Worm (Caenorhabditis elegans) whole organism, L2 larva: Measurements from ENCODE around the gene ZK1098.3.

Source experiments
- alr-1 ChIP-seq: fragments of 150-350 bp; optimal IDR thresholded peaks from 2 replicates; lab custom pipeline; 2014; ENCODE audit warnings: missing biosample characterization, missing genetic modification characterization
- aly-2 ChIP-seq: fragments of 150-350 bp; optimal IDR thresholded peaks from 2 replicates; lab custom pipeline; 2014; ENCODE audit warnings: missing biosample characterization, missing genetic modification characterization
- blmp-1 ChIP-seq: sonication (generic microtip); optimal IDR thresholded peaks from 2 replicates; lab custom pipeline; 2017; ENCODE audit warnings: missing genetic modification characterization, mild to moderate bottlenecking, missing compliant biosample characterization, antibody characterized with exemption, moderate library complexity; ENCODE audit not compliant: insufficient read depth
- ceh-82 ChIP-seq: fragments of 150-350 bp; optimal IDR thresholded peaks from 2 replicates; lab custom pipeline; 2014; ENCODE audit warnings: missing biosample characterization, missing genetic modification characterization
- lsy-2 ChIP-seq, 2 experiments: fragments of 150-350 bp in 1 of 2; sonication (generic microtip) in 1 of 2; optimal IDR thresholded peaks; 2 replicates each; lab custom pipeline; 2014 to 2017; ENCODE audit warnings: missing biosample characterization in 2 of 2, missing genetic modification characterization in 2 of 2
- nhr-12 ChIP-seq: fragments of 150-350 bp; optimal IDR thresholded peaks from 2 replicates; lab custom pipeline; 2014; ENCODE audit warnings: missing biosample characterization, missing genetic modification characterization
- nhr-25 ChIP-seq: fragments of 150-350 bp; sonication (generic microtip); optimal IDR thresholded peaks from 3 replicates; lab custom pipeline; 2014; ENCODE audit warnings: missing biosample characterization, missing genetic modification characterization
- skn-1 ChIP-seq: sonication (generic microtip); optimal IDR thresholded peaks from 2 replicates; lab custom pipeline; 2017; ENCODE audit warnings: missing biosample characterization, missing genetic modification characterization
- snpc-4 ChIP-seq: fragments of 150-350 bp; optimal IDR thresholded peaks from 2 replicates; lab custom pipeline; 2014; ENCODE audit warnings: missing biosample characterization, missing genetic modification characterization
- unc-39 ChIP-seq: fragments of 150-350 bp; optimal IDR thresholded peaks from 2 replicates; lab custom pipeline; 2014; ENCODE audit warnings: missing biosample characterization, missing genetic modification characterization
- unc-62 ChIP-seq: fragments of 150-350 bp; optimal IDR thresholded peaks from 2 replicates; lab custom pipeline; 2014; ENCODE audit warnings: missing biosample characterization, missing genetic modification reagents, missing genetic modification characterization
- zag-1 ChIP-seq: fragments of 150-350 bp; optimal IDR thresholded peaks from 2 replicates; lab custom pipeline; 2014; ENCODE audit warnings: missing biosample characterization, missing genetic modification characterization

ce11 chrIII:9542280-9542679, 3.8 kb upstream of the ZK1098.3 start, which contains the start of gene mut-7:
- TF ChIP-seq unc-62 (GFP tag; lab: Kevin White, UChicago) (no peak), nhr-25 (tag; lab: Kevin White, UChicago) (no peak), alr-1 (tag; lab: Kevin White, UChicago) (no peak), lsy-2 (tag; optimal IDR thresholded peaks at IDR 0.05; lab: Kevin White, UChicago) (no peak), nhr-12 (tag; lab: Kevin White, UChicago) (no peak), aly-2 (no peak), ceh-82 (tag; lab: Kevin White, UChicago) (no peak), blmp-1 (tag; lab: Kevin White, UChicago) (no peak), unc-39 (tag; lab: Kevin White, UChicago) (no peak), snpc-4 (tag; lab: Kevin White, UChicago) (no peak), zag-1 (tag; lab: Kevin White, UChicago) (no peak), skn-1 (no peak)
